Worm (Caenorhabditis elegans) whole organism, L4 larva: ENCODE measurements around the gene cdt-2.

Experiments
- D1046.2 ChIP-seq: fragments of 200-800 bp; sonication (Bioruptor generic); IDR thresholded peaks from 2 replicates; pipeline ENCODE4 v1.3.6; 2022; ENCODE audit warnings: missing genetic modification characterization, missing compliant biosample characterization
- F44E2.7 ChIP-seq: fragments of 200-800 bp; sonication (Bioruptor generic); IDR thresholded peaks from 2 replicates; pipeline ENCODE4 v2.1.2; 2022; ENCODE audit warnings: missing genetic modification characterization, missing compliant biosample characterization
- T20F7.1 ChIP-seq: fragments of 200-800 bp; sonication (Bioruptor generic); optimal IDR thresholded peaks from 2 replicates; lab custom pipeline; 2018; ENCODE audit warnings: mild to moderate bottlenecking, missing genetic modification characterization, missing compliant biosample characterization
- T26A8.4 ChIP-seq: fragments of 200-800 bp; sonication (Bioruptor generic); IDR thresholded peaks from 2 replicates; pipeline ENCODE4 v1.3.6; 2022; ENCODE audit warnings: missing genetic modification characterization, missing compliant biosample characterization
- Y48G9A.11 ChIP-seq: fragments of 200-800 bp; sonication (Bioruptor generic); IDR thresholded peaks from 2 replicates; pipeline ENCODE4 v1.3.6; 2022; ENCODE audit warnings: missing genetic modification reagents, missing genetic modification characterization, missing compliant biosample characterization
- Y75B8A.6 ChIP-seq: fragments of 200-800 bp; sonication (Bioruptor generic); IDR thresholded peaks from 2 replicates; pipeline ENCODE4 v1.3.6; 2022; ENCODE audit warnings: missing genetic modification reagents, missing genetic modification characterization, missing compliant biosample characterization
- ZK337.2 ChIP-seq: fragments of 200-800 bp; sonication (Bioruptor generic); IDR thresholded peaks from 2 replicates; pipeline ENCODE4 v1.3.6; 2022; ENCODE audit warnings: missing genetic modification reagents, missing genetic modification characterization, missing compliant biosample characterization
- aha-1 ChIP-seq: fragments of 150-350 bp; peaks from one replicate; lab custom pipeline; 2014; ENCODE audit warnings: missing biosample characterization, missing genetic modification characterization
- ama-1 ChIP-seq: fragments of 150-350 bp; optimal IDR thresholded peaks from 2 replicates; lab custom pipeline; 2014; ENCODE audit warnings: inconsistent platforms, mixed read lengths
- ceh-44 ChIP-seq: fragments of 200-800 bp; sonication (Bioruptor generic); IDR thresholded peaks from 2 replicates; pipeline ENCODE4 v1.3.6; 2022; ENCODE audit warnings: missing genetic modification reagents, missing genetic modification characterization, missing compliant biosample characterization
- ceh-82 ChIP-seq: sonication (generic microtip); optimal IDR thresholded peaks from 2 replicates; lab custom pipeline; 2017; ENCODE audit warnings: missing biosample characterization, missing genetic modification characterization
- cey-2 ChIP-seq: sonication (generic microtip); optimal IDR thresholded peaks from 3 replicates; lab custom pipeline; 2017; ENCODE audit warnings: missing genetic modification characterization, mild to moderate bottlenecking, missing compliant biosample characterization, antibody characterized with exemption, borderline replicate concordance; ENCODE audit not compliant: insufficient read depth
- ctbp-1 ChIP-seq: fragments of 200-800 bp; sonication (Bioruptor generic); IDR thresholded peaks from 2 replicates; pipeline ENCODE4 v1.3.6; 2022; ENCODE audit warnings: missing genetic modification reagents, missing genetic modification characterization, missing compliant biosample characterization
- daf-12 ChIP-seq: fragments of 150-350 bp; optimal IDR thresholded peaks from 2 replicates; lab custom pipeline; 2014; ENCODE audit warnings: missing biosample characterization, missing genetic modification reagents, missing genetic modification characterization
- dmd-6 ChIP-seq: fragments of 200-800 bp; sonication (Bioruptor generic); IDR thresholded peaks from 2 replicates; pipeline ENCODE4 v1.3.6; 2022; ENCODE audit warnings: missing genetic modification reagents, missing genetic modification characterization, missing compliant biosample characterization
- duxl-1 ChIP-seq: sonication (generic microtip); optimal IDR thresholded peaks from 2 replicates; lab custom pipeline; 2016; ENCODE audit warnings: mild to moderate bottlenecking, missing genetic modification characterization, moderate library complexity, missing compliant biosample characterization; ENCODE audit not compliant: poor library complexity
- hif-1 ChIP-seq, 2 experiments: sonication (generic microtip); optimal IDR thresholded peaks; 2 replicates each; lab custom pipeline; 2016 to 2017; ENCODE audit warnings: missing compliant biosample characterization in 2 of 2, missing genetic modification characterization in 2 of 2, missing genetic modification reagents in 2 of 2, missing genotype in 2 of 2, mild to moderate bottlenecking in 1 of 2
- hlh-11 ChIP-seq: fragments of 200-800 bp; sonication (Bioruptor generic); optimal IDR thresholded peaks from 2 replicates; lab custom pipeline; 2018; ENCODE audit warnings: mild to moderate bottlenecking, missing genetic modification characterization, missing compliant biosample characterization
- hlh-30 ChIP-seq: sonication (generic microtip); optimal IDR thresholded peaks from 2 replicates; lab custom pipeline; 2017; ENCODE audit warnings: antibody characterized with exemption, mild to moderate bottlenecking, missing genetic modification characterization, missing compliant biosample characterization; ENCODE audit not compliant: insufficient read depth
- hmg-1.1 ChIP-seq: fragments of 200-800 bp; sonication (Bioruptor generic); IDR thresholded peaks from 2 replicates; pipeline ENCODE4 v1.3.6; 2022; ENCODE audit warnings: missing genetic modification reagents, missing genetic modification characterization, missing compliant biosample characterization
- lim-7 ChIP-seq: fragments of 200-800 bp; sonication (Bioruptor generic); IDR thresholded peaks from 2 replicates; pipeline ENCODE4 v1.3.6; 2022; ENCODE audit warnings: missing genetic modification characterization, missing compliant biosample characterization
- lin-29 ChIP-seq: fragments of 200-800 bp; sonication (Bioruptor generic); IDR thresholded peaks from 2 replicates; pipeline ENCODE4 v1.3.6; 2022; ENCODE audit warnings: missing genetic modification reagents, missing genetic modification characterization, missing compliant biosample characterization
- lin-39 ChIP-seq: fragments of 150-350 bp; optimal IDR thresholded peaks from 2 replicates; lab custom pipeline; 2014; ENCODE audit warnings: missing biosample characterization, missing genetic modification reagents, missing genetic modification characterization
- madf-9 ChIP-seq: fragments of 200-800 bp; sonication (Bioruptor generic); conservative IDR thresholded peaks from 2 replicates; pipeline ENCODE4 v1.3.6; 2022; ENCODE audit warnings: missing genetic modification reagents, missing genetic modification characterization, missing compliant biosample characterization
- mep-1 ChIP-seq: fragments of 150-350 bp; sonication (generic microtip); optimal IDR thresholded peaks from 3 replicates; lab custom pipeline; 2014; ENCODE audit warnings: missing biosample characterization, missing genetic modification characterization
- mes-2 ChIP-seq: sonication (generic microtip); optimal IDR thresholded peaks from 2 replicates; lab custom pipeline; 2016; ENCODE audit warnings: missing genotype, mild to moderate bottlenecking, missing genetic modification characterization, missing compliant biosample characterization; ENCODE audit not compliant: poor library complexity, severe bottlenecking
- nhr-237 ChIP-seq: sonication (generic microtip); optimal IDR thresholded peaks from 2 replicates; lab custom pipeline; 2017; ENCODE audit warnings: missing biosample characterization, missing genetic modification characterization
- nhr-25 ChIP-seq: sonication (generic microtip); optimal IDR thresholded peaks from 2 replicates; lab custom pipeline; 2017; ENCODE audit warnings: missing genetic modification characterization, mild to moderate bottlenecking, missing compliant biosample characterization, antibody characterized with exemption, moderate library complexity, borderline replicate concordance; ENCODE audit not compliant: insufficient read depth
- nhr-41 ChIP-seq: fragments of 200-800 bp; sonication (Bioruptor generic); IDR thresholded peaks from 2 replicates; pipeline ENCODE4 v1.3.6; 2022; ENCODE audit warnings: missing genetic modification reagents, missing genetic modification characterization, missing compliant biosample characterization
- nhr-42 ChIP-seq: fragments of 200-800 bp; sonication (Bioruptor generic); IDR thresholded peaks from 2 replicates; pipeline ENCODE4 v1.3.6; 2022; ENCODE audit warnings: missing genetic modification characterization, missing compliant biosample characterization
- php-3 ChIP-seq: fragments of 200-800 bp; sonication (Bioruptor generic); IDR thresholded peaks from 2 replicates; pipeline ENCODE4 v1.3.6; 2022; ENCODE audit warnings: missing genetic modification reagents, missing genetic modification characterization, missing compliant biosample characterization
- pqm-1 ChIP-seq: sonication (generic microtip); optimal IDR thresholded peaks from 2 replicates; lab custom pipeline; 2017; ENCODE audit warnings: missing biosample characterization, missing genetic modification characterization
- sdz-12 ChIP-seq: fragments of 200-800 bp; sonication (Bioruptor generic); optimal IDR thresholded peaks from 2 replicates; lab custom pipeline; 2018; ENCODE audit warnings: mild to moderate bottlenecking, missing genetic modification characterization, missing compliant biosample characterization
- skn-1 ChIP-seq: fragments of 150-350 bp; optimal IDR thresholded peaks from 2 replicates; lab custom pipeline; 2014; ENCODE audit warnings: missing biosample characterization, missing genetic modification characterization
- snpc-1.2 ChIP-seq: fragments of 200-800 bp; sonication (Bioruptor generic); IDR thresholded peaks from 2 replicates; pipeline ENCODE4 v1.3.6; 2022; ENCODE audit warnings: missing genetic modification reagents, missing genetic modification characterization, missing compliant biosample characterization
- unc-62 ChIP-seq, 3 experiments: fragments of 150-350 bp in 1 of 3; sonication (generic microtip); optimal IDR thresholded peaks in 2 of 3; peaks in 1 of 3; 1 replicate in 1 of 3; 2 replicates in 2 of 3; lab custom pipeline; 2014 to 2017; ENCODE audit warnings: missing biosample characterization in 3 of 3, missing genetic modification characterization in 3 of 3, missing genetic modification reagents in 3 of 3, missing genotype in 1 of 3
- zip-11 ChIP-seq: fragments of 200-800 bp; sonication (Bioruptor generic); IDR thresholded peaks from 2 replicates; pipeline ENCODE4 v1.3.6; 2022; ENCODE audit warnings: missing genetic modification characterization, missing compliant biosample characterization
- ztf-11 ChIP-seq: fragments of 150-350 bp; optimal IDR thresholded peaks from 2 replicates; lab custom pipeline; 2014; ENCODE audit warnings: missing biosample characterization, missing genetic modification characterization
- ztf-7 ChIP-seq: fragments of 150-350 bp; optimal IDR thresholded peaks from 2 replicates; lab custom pipeline; 2014; ENCODE audit warnings: missing biosample characterization, missing genetic modification characterization

The cdt-2 gene

DNA sequence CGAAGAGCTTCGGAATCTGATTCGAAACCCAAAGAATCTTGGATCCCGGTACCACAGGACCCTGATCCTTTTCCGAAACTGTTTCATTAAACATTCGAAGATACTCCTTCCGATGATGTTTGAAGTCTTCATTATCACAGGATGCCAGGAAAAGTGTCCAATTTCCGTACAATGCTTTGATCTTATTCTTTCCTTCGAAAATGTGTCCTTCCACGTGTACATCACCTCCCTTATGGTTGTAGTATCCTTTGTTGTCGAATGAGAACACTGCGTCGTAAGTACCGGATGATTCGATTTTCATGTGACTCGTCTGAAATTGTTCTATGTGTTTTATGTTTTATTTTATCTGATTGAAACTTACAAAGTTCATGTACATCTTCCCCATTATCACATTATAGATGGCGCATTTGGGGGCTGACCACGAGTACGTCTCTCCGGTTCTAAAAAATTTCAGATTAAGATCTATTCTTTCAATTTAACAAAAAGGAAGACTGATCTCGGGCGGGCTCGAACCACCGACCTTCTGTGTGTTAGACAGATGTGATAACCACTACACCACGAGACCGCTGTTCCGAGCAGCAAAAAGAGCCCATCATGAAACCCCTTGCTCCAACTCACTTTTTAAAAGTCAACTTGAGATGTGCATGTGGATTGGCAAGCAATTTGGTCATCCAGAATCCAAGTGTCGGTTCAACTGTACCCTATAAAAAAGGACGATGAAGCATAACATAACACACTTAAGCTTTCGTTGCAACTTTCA, 21.8 kb upstream of the cdt-2 start (continued):
- TF ChIP-seq ceh-82 (tag; lab: Kevin White, UChicago), result no peak
- TF ChIP-seq pqm-1 (tag; lab: Kevin White, UChicago), result no peak
- TF ChIP-seq hmg-1.1 (GFP tag; lab: Robert Waterston, UW), result peak; percentile 17; the same call in 1 of the 2 replicates
- TF ChIP-seq lin-29, result no peak
- TF ChIP-seq nhr-237 (tag; lab: Kevin White, UChicago), result no peak
- TF ChIP-seq hlh-30, result peak; percentile 29
- TF ChIP-seq zip-11 (GFP tag; lab: Robert Waterston, UW), result no peak
- TF ChIP-seq unc-62 (GFP tag; optimal IDR thresholded peaks at IDR 0.05 in 1 of 2; lab: Kevin White, UChicago), result peak in 1 of 2 experiments; percentile 60
- TF ChIP-seq unc-62 (tag; optimal IDR thresholded peaks at IDR 0.05; lab: Kevin White, UChicago), result no peak
- no peak for TF ChIP-seq nhr-25 (tag; lab: Kevin White, UChicago)
- TF ChIP-seq ztf-11 (tag; lab: Kevin White, UChicago), result no peak
- TF ChIP-seq ztf-7 (tag; lab: Kevin White, UChicago), result no peak
- TF ChIP-seq D1046.2, result no peak
- no peak for TF ChIP-seq daf-12 (tag; lab: Kevin White, UChicago)
- TF ChIP-seq hif-1 (tag; optimal IDR thresholded peaks at IDR 0.05; lab: Kevin White, UChicago), result no peak
- TF ChIP-seq madf-9, result no peak
- peak; percentile 46 for TF ChIP-seq aha-1 (tag; lab: Kevin White, UChicago)
- no peak for TF ChIP-seq skn-1
- no peak for TF ChIP-seq sdz-12 (GFP tag; lab: Kevin White, UChicago)
- TF ChIP-seq T20F7.1 (GFP tag; lab: Kevin White, UChicago), result peak; percentile 17
- no peak for TF ChIP-seq F44E2.7 (GFP tag; lab: Robert Waterston, UW)
- TF ChIP-seq lin-39, result no peak
- peak; percentile 26 for TF ChIP-seq mes-2 (tag; lab: Kevin White, UChicago)
- TF ChIP-seq lim-7 (GFP tag; lab: Robert Waterston, UW), result 0 out of 2 replicates have a peak, but pooled peaks have one; percentile 15
- TF ChIP-seq ctbp-1 (GFP tag; lab: Robert Waterston, UW), result no peak
- TF ChIP-seq dmd-6 (GFP tag; lab: Robert Waterston, UW), result no peak; the same call in 1 of the 2 replicates
- 0 out of 2 replicates have a peak, but pooled peaks have one; percentile 14 for TF ChIP-seq nhr-42 (GFP tag; lab: Robert Waterston, UW)
- TF ChIP-seq ceh-44, result 0 out of 2 replicates have a peak, but pooled peaks have one; percentile 19
- TF ChIP-seq snpc-1.2 (GFP tag; lab: Robert Waterston, UW), result 0 out of 2 replicates have a peak, but pooled peaks have one; percentile 43
- no peak for TF ChIP-seq ZK337.2 (GFP tag; lab: Robert Waterston, UW)
- no peak for TF ChIP-seq php-3 (GFP tag; lab: Robert Waterston, UW)
- TF ChIP-seq hlh-11 (tag; lab: Kevin White, UChicago), result peak; percentile 16
- TF ChIP-seq Y48G9A.11, result no peak
- no peak for TF ChIP-seq Y75B8A.6 (GFP tag; lab: Robert Waterston, UW)
- TF ChIP-seq mep-1, result no peak

DNA sequence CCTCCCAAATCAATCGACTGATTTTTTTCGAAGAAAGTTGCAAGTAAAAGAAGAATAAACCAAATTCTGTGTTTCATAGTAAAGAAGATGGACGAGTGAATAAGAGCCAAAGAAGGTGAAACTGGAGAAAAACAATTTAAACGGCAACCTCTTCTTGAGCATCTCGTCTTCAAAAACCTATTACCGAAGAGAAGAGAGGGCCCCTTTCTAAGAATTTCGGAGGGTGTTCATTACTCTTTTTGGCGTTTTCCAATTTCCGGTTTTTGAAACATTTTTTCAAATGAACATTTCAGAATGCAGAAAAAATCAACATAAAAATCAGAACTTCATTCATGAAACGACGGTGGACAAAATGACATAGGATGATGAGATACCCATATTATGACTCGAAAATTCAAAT, 20.6 kb upstream of the cdt-2 start, which contains the start of gene nmr-2:
Gene nmr-2 (minus strand): TSS at position 101 of the 400 bp plus-strand sequence.
- TF ChIP-seq nhr-41 (GFP tag; lab: Robert Waterston, UW) (no peak), ama-1 (lab: Kevin White, UChicago) (peak; percentile 42)

DNA sequence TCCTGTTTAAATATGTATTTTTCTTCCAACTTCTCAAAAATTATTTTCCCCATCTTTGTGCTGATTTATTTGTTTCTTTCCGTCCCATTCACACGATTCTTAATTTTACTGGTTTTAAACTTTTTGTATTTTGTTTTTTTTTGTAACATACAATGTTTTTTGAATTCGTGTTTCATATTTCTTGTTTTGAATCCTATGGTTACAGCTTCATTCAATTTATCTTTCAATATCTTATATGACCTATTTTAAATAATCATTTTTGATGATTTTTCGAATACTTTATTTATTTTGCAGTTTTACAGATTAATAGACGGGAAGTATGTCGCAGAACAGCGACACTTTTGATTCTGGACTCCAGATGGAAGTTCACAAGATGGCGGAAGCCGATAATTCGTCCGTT, 13.9 kb upstream of the cdt-2 start, which contains the start of gene hrde-2:
Gene hrde-2 (plus strand): TSS at position 301 of the 400 bp plus-strand sequence.
- TF ChIP-seq duxl-1 (no peak), cey-2 (tag; lab: Kevin White, UChicago) (no peak), T26A8.4 (GFP tag; lab: Robert Waterston, UW) (no peak)
